Worm (Caenorhabditis elegans) whole organism, L1 larva: ENCODE results near the gene F49C5.12.

Experiments used
- C04F5.9 ChIP-seq: sonication (generic microtip); optimal IDR thresholded peaks from 2 replicates; lab custom pipeline; 2016; ENCODE audit warnings: missing genetic modification characterization, missing compliant biosample characterization
- efl-1 ChIP-seq, 4 experiments: fragments of 150-350 bp; optimal IDR thresholded peaks in 3 of 4; peaks in 1 of 4; 1 replicate in 1 of 4; 2 replicates in 3 of 4; lab custom pipeline; 2014; ENCODE audit warnings: missing biosample characterization in 2 of 4, missing genetic modification characterization in 2 of 4, missing genetic modification reagents in 2 of 4
- fkh-10 ChIP-seq: sonication (generic microtip); optimal IDR thresholded peaks from 2 replicates; lab custom pipeline; 2017; ENCODE audit warnings: missing biosample characterization, missing genetic modification reagents, missing genetic modification characterization
- lin-13 ChIP-seq: fragments of 150-350 bp; optimal IDR thresholded peaks from 2 replicates; lab custom pipeline; 2014; ENCODE audit warnings: missing biosample characterization, missing genetic modification reagents, missing genetic modification characterization

ce11 chrII:12519616-12520015 lies 40.5 kb downstream of the F49C5.12 start, which contains the start of gene ceh-99:
- TF ChIP-seq efl-1 (optimal IDR thresholded peaks at IDR 0.05; lab: Kevin White, UChicago), result no peak
- TF ChIP-seq efl-1 (GFP tag; optimal IDR thresholded peaks at IDR 0.05 in 1 of 2; lab: Kevin White, UChicago), result no peak
- TF ChIP-seq C04F5.9 (tag; lab: Kevin White, UChicago), result no peak
- TF ChIP-seq fkh-10 (GFP tag; lab: Kevin White, UChicago), result no peak
- TF ChIP-seq lin-13 (GFP tag; lab: Kevin White, UChicago), result no peak
